Fruit fly (Drosophila melanogaster) whole organism, embryonic: ENCODE results near the gene Pex16.

Source experiments
- Atf3 ChIP-seq: fragments of 200-800 bp; sonication (Bioruptor generic); optimal IDR thresholded peaks from 3 replicates; lab custom pipeline; 2016; ENCODE audit warnings: missing biosample characterization, missing genetic modification characterization
- Awh ChIP-seq: fragments of 200-800 bp; sonication (Bioruptor generic); IDR thresholded peaks from 2 replicates; pipeline ENCODE4, ENCODE4 v1.3.6; 2022; ENCODE audit warnings: missing biosample characterization, missing genetic modification characterization
- CG10321 ChIP-seq: fragments of 200-800 bp; sonication (Bioruptor generic); IDR thresholded peaks from 2 replicates; pipeline ENCODE4 v1.3.6; 2022; ENCODE audit warnings: missing biosample characterization, missing genetic modification characterization
- CG10462 ChIP-seq: fragments of 200-800 bp; sonication (Bioruptor generic); optimal IDR thresholded peaks from 2 replicates; lab custom pipeline; 2016; ENCODE audit warnings: missing biosample characterization, missing genetic modification characterization
- CG10959 ChIP-seq: fragments of 200-800 bp; sonication (Bioruptor generic); IDR thresholded peaks from 2 replicates; pipeline ENCODE4 v1.3.6; 2022; ENCODE audit warnings: missing biosample characterization, missing genetic modification characterization
- CG12659 ChIP-seq: fragments of 200-800 bp; sonication (Bioruptor generic); optimal IDR thresholded peaks from 3 replicates; lab custom pipeline; 2017; ENCODE audit warnings: mild to moderate bottlenecking, missing biosample characterization, missing genetic modification reagents, missing genetic modification characterization
- CG13424 ChIP-seq: fragments of 200-800 bp; sonication (Bioruptor generic); optimal IDR thresholded peaks from 2 replicates; lab custom pipeline; 2019; ENCODE audit warnings: missing biosample characterization, mild to moderate bottlenecking, missing genetic modification characterization, moderate library complexity
- CG14441 ChIP-seq: fragments of 200-800 bp; sonication (Bioruptor generic); IDR thresholded peaks from 2 replicates; pipeline ENCODE4 v1.3.6; 2022; ENCODE audit warnings: missing biosample characterization, missing genetic modification characterization
- CG15696 ChIP-seq: fragments of 200-800 bp; sonication (Bioruptor generic); optimal IDR thresholded peaks from 2 replicates; lab custom pipeline; 2019; ENCODE audit warnings: missing biosample characterization, mild to moderate bottlenecking, missing genetic modification characterization, moderate library complexity
- CG18262 ChIP-seq: fragments of 200-800 bp; optimal IDR thresholded peaks from 3 replicates; lab custom pipeline; 2019; ENCODE audit warnings: missing biosample characterization, mild to moderate bottlenecking, missing genetic modification characterization, moderate library complexity
- CG33213 ChIP-seq: fragments of 200-800 bp; sonication (Bioruptor generic); optimal IDR thresholded peaks from 3 replicates; lab custom pipeline; 2016; ENCODE audit warnings: missing biosample characterization, missing genetic modification characterization
- CG3847 ChIP-seq: fragments of 200-800 bp; sonication (Bioruptor generic); IDR thresholded peaks from 2 replicates; pipeline ENCODE4 v1.3.6; 2022; ENCODE audit warnings: missing biosample characterization, missing genetic modification characterization
- CG4617 ChIP-seq: fragments of 200-800 bp; sonication (Bioruptor generic); optimal IDR thresholded peaks from 3 replicates; lab custom pipeline; 2016; ENCODE audit warnings: missing biosample characterization, missing genetic modification characterization, borderline replicate concordance
- CG7928 ChIP-seq: fragments of 200-800 bp; sonication (Bioruptor generic); optimal IDR thresholded peaks from 2 replicates; lab custom pipeline; 2017; ENCODE audit warnings: missing biosample characterization, mild to moderate bottlenecking, missing genetic modification characterization
- CG9437 ChIP-seq: fragments of 200-800 bp; sonication (Bioruptor generic); optimal IDR thresholded peaks from 2 replicates; lab custom pipeline; 2018; ENCODE audit warnings: missing biosample characterization, mild to moderate bottlenecking, missing genetic modification characterization
- CG9797 ChIP-seq: fragments of 200-800 bp; sonication (Bioruptor generic); optimal IDR thresholded peaks from 3 replicates; lab custom pipeline; 2018; ENCODE audit warnings: missing biosample characterization, mild to moderate bottlenecking, missing genetic modification characterization
- CG9876 ChIP-seq: fragments of 200-800 bp; sonication (Bioruptor generic); optimal IDR thresholded peaks from 2 replicates; lab custom pipeline; 2016; ENCODE audit warnings: missing biosample characterization, missing genetic modification characterization
- Fer1 ChIP-seq: fragments of 200-800 bp; sonication (Bioruptor generic); optimal IDR thresholded peaks from 2 replicates; lab custom pipeline; 2017; ENCODE audit warnings: missing biosample characterization, mild to moderate bottlenecking, missing genetic modification characterization
- HHEX ChIP-seq: fragments of 200-800 bp; sonication (Bioruptor generic); optimal IDR thresholded peaks from 3 replicates; lab custom pipeline; 2017; ENCODE audit warnings: missing biosample characterization, mild to moderate bottlenecking, missing genetic modification characterization, missing genetic modification reagents
- HmgD ChIP-seq: fragments of 200-800 bp; sonication (Bioruptor generic); optimal IDR thresholded peaks from 3 replicates; lab custom pipeline; 2016; ENCODE audit warnings: missing biosample characterization, missing genetic modification characterization
- Hr51 ChIP-seq, 2 experiments: fragments of 200-800 bp; sonication (Bioruptor generic); optimal IDR thresholded peaks; 2 replicates in 1 of 2; 3 replicates in 1 of 2; lab custom pipeline; 2016 to 2018; ENCODE audit warnings: missing biosample characterization in 2 of 2, missing genetic modification characterization in 2 of 2, mild to moderate bottlenecking in 1 of 2, moderate library complexity in 1 of 2
- Hr78 ChIP-seq, 2 experiments: fragments of 200-800 bp in 1 of 2; fragments of >200 bp in 1 of 2; sonication (Bioruptor generic) in 1 of 2; optimal IDR thresholded peaks; 2 replicates each; lab custom pipeline; 2017 to 2019; ENCODE audit warnings: missing biosample characterization in 2 of 2, missing genetic modification characterization in 2 of 2, mild to moderate bottlenecking in 1 of 2, moderate library complexity in 1 of 2
- Kr ChIP-seq: fragments of 200-800 bp; sonication (Bioruptor generic); optimal IDR thresholded peaks from 2 replicates; lab custom pipeline; 2017; ENCODE audit warnings: missing biosample characterization, mild to moderate bottlenecking, missing genetic modification characterization
- MBD-R2 ChIP-seq: fragments of 200-800 bp; sonication (Bioruptor generic); IDR thresholded peaks from 2 replicates; pipeline ENCODE4 v1.3.6; 2022; ENCODE audit warnings: missing biosample characterization, missing genetic modification characterization
- Myb ChIP-seq: fragments of 200-800 bp; sonication (Bioruptor generic); optimal IDR thresholded peaks from 2 replicates; lab custom pipeline; 2016; ENCODE audit warnings: missing biosample characterization, missing genetic modification characterization
- NC2α ChIP-seq: fragments of 200-800 bp; sonication (Bioruptor generic); optimal IDR thresholded peaks from 2 replicates; lab custom pipeline; 2016; ENCODE audit warnings: missing biosample characterization, missing genetic modification characterization
- Nf-YB ChIP-seq: fragments of 200-800 bp; sonication (Bioruptor generic); optimal IDR thresholded peaks from 3 replicates; lab custom pipeline; 2019; ENCODE audit warnings: missing biosample characterization, mild to moderate bottlenecking, missing genetic modification characterization, moderate library complexity
- Sry-β ChIP-seq: fragments of 200-800 bp; sonication (Bioruptor generic); optimal IDR thresholded peaks from 2 replicates; lab custom pipeline; 2018; ENCODE audit warnings: missing biosample characterization, mild to moderate bottlenecking, missing genetic modification characterization, moderate library complexity
- Taf1 ChIP-seq: fragments of 200-800 bp; sonication (Bioruptor generic); IDR thresholded peaks from 2 replicates; pipeline ENCODE4 v1.3.6; 2022; ENCODE audit warnings: missing biosample characterization, missing genetic modification characterization
- ato ChIP-seq: fragments of 200-800 bp; sonication (Bioruptor generic); IDR thresholded peaks from 2 replicates; pipeline ENCODE4 v1.3.6; 2022; ENCODE audit warnings: missing biosample characterization, missing genetic modification characterization; ENCODE audit not compliant: partially characterized antibody
- cg ChIP-seq: fragments of 200-800 bp; sonication (Bioruptor generic); optimal IDR thresholded peaks from 3 replicates; lab custom pipeline; 2019; ENCODE audit warnings: missing biosample characterization, mild to moderate bottlenecking, missing genetic modification characterization, moderate library complexity
- ci ChIP-seq: fragments of 200-800 bp; sonication (Bioruptor generic); IDR thresholded peaks from 3 replicates; pipeline ENCODE4 v1.3.6; 2022; ENCODE audit warnings: missing biosample characterization, missing genetic modification characterization
- corto ChIP-seq: fragments of 200-800 bp; sonication (Bioruptor generic); optimal IDR thresholded peaks from 2 replicates; lab custom pipeline; 2016; ENCODE audit warnings: missing biosample characterization, mild to moderate bottlenecking, missing genetic modification characterization, moderate library complexity
- fd102C ChIP-seq: fragments of 200-800 bp; sonication (Bioruptor generic); optimal IDR thresholded peaks from 2 replicates; lab custom pipeline; 2018; ENCODE audit warnings: missing biosample characterization, mild to moderate bottlenecking, missing genetic modification characterization, moderate library complexity
- gcm2 ChIP-seq: fragments of 200-800 bp; sonication (Bioruptor generic); optimal IDR thresholded peaks from 2 replicates; lab custom pipeline; 2016; ENCODE audit warnings: missing biosample characterization, missing genetic modification characterization
- gfzf ChIP-seq: fragments of 200-800 bp; sonication (Bioruptor generic); optimal IDR thresholded peaks from 2 replicates; lab custom pipeline; 2016; ENCODE audit warnings: missing biosample characterization, mild to moderate bottlenecking, missing genetic modification characterization, moderate library complexity
- hth ChIP-seq: fragments of >200 bp; optimal IDR thresholded peaks from 2 replicates; lab custom pipeline; 2017; ENCODE audit warnings: inconsistent platforms
- mirr ChIP-seq: fragments of 200-800 bp; sonication (Bioruptor generic); optimal IDR thresholded peaks from 3 replicates; lab custom pipeline; 2018; ENCODE audit warnings: missing biosample characterization, mild to moderate bottlenecking, missing genetic modification characterization
- nom ChIP-seq: fragments of 200-800 bp; sonication (Bioruptor generic); optimal IDR thresholded peaks from 2 replicates; lab custom pipeline; 2017; ENCODE audit warnings: missing biosample characterization, missing genetic modification characterization, mild to moderate bottlenecking, moderate library complexity, missing genetic modification reagents
- org-1 ChIP-seq: fragments of 200-800 bp; sonication (Bioruptor generic); optimal IDR thresholded peaks from 2 replicates; lab custom pipeline; 2017; ENCODE audit warnings: missing biosample characterization, missing genetic modification characterization
- pho ChIP-seq: fragments of 200-800 bp; sonication (Bioruptor generic); optimal IDR thresholded peaks from 2 replicates; lab custom pipeline; 2016; ENCODE audit warnings: missing biosample characterization, missing genetic modification characterization
- prd ChIP-seq, 3 experiments: fragments of >200 bp in 2 of 3; fragments of 200-800 bp in 1 of 3; sonication (Bioruptor generic) in 1 of 3; optimal IDR thresholded peaks in 2 of 3; IDR thresholded peaks in 1 of 3; 2 replicates in 2 of 3; 3 replicates in 1 of 3; pipeline versions ENCODE4 v1.3.6 to Lab custom; 2017 to 2022; ENCODE audit warnings: missing biosample characterization in 1 of 3, missing genetic modification characterization in 1 of 3
- sim ChIP-seq: fragments of 200-800 bp; sonication (Bioruptor generic); IDR thresholded peaks from 2 replicates; pipeline ENCODE4 v1.3.6; 2022; ENCODE audit warnings: missing biosample characterization, missing genetic modification characterization
- tna ChIP-seq: fragments of 200-800 bp; sonication (Bioruptor generic); IDR thresholded peaks from 2 replicates; pipeline ENCODE4 v1.3.6; 2022; ENCODE audit warnings: missing biosample characterization, missing genetic modification characterization; ENCODE audit not compliant: partially characterized antibody
- usp ChIP-seq: fragments of >200 bp; optimal IDR thresholded peaks from 2 replicates; lab custom pipeline; 2017; ENCODE audit warnings: missing biosample characterization, missing genetic modification characterization
- wor ChIP-seq: fragments of 200-800 bp; sonication (Bioruptor generic); IDR thresholded peaks from 2 replicates; pipeline ENCODE4 v1.3.6; 2022; ENCODE audit warnings: missing biosample characterization, missing genetic modification characterization

Gene Pex16

DNA sequence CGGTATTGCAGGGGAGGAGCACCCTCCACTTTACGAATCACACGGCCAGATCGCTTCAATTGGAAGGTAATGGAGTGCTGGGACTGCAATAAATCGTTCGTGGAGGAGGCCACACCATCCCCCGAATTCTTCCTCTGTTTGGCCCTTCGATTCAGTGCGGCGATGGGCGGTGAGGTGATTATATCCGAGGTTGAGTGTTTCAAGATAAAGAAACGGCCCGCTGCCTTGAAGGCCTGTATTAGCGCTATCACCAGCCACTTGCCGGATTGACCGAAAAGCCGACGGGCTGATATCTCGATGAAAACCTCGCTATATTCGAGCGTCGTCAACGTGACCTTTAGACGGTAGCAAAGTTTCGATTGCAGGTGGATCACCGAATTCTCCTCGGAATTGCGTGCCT, 568 bp downstream of the Pex16 start (continued):
- TF ChIP-seq mirr (peak; percentile 37), prd (optimal IDR thresholded peaks at IDR 0.05; lab: Kevin White, UChicago) (no peak), prd (GFP tag; IDR thresholded peaks at IDR 0.05; lab: Robert Waterston, UW) (no peak), CG13424 (tag; lab: Kevin White, UChicago) (no peak)

DNA sequence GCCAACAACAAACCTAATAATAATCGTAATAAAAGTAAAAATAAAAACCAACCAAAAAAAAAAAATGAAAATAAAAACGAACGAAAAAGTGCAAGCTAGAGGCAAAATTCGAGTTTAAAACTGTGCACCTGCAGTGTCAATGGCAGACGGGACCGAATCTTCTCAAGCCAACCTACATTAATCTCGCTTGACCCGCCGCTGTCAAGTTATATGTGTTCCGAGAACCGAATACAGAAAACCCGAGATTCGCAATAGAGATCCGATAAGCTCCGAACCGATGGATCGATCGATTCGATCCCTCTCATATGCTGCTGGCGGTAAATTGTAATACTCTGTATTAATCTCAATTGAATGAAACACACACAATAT, 5.4 kb downstream of the Pex16 start:
- TF ChIP-seq fd102C (GFP tag; lab: Kevin White, UChicago): no peak
- no peak for TF ChIP-seq Atf3 (GFP tag; lab: Kevin White, UChicago)
- no peak for TF ChIP-seq CG13424 (tag; lab: Kevin White, UChicago)
- no peak for TF ChIP-seq Myb
- no peak for TF ChIP-seq CG10462
- TF ChIP-seq CG7928 (GFP tag; lab: Kevin White, UChicago): no peak
- TF ChIP-seq NC2α (GFP tag; lab: Kevin White, UChicago): no peak
- no peak for TF ChIP-seq Hr78 (GFP tag; optimal IDR thresholded peaks at IDR 0.05; lab: Kevin White, UChicago)
- TF ChIP-seq ato: no peak
- no peak for TF ChIP-seq CG33213 (GFP tag; lab: Kevin White, UChicago)
- TF ChIP-seq MBD-R2 (GFP tag; lab: Robert Waterston, UW): no peak
- TF ChIP-seq HHEX (GFP tag; lab: Kevin White, UChicago): no peak
- TF ChIP-seq CG15696: no peak
- TF ChIP-seq Nf-YB (GFP tag; lab: Kevin White, UChicago): no peak
- TF ChIP-seq Awh (GFP tag; lab: Robert Waterston, UW): no peak
- TF ChIP-seq corto: no peak
- TF ChIP-seq Fer1 (GFP tag; lab: Kevin White, UChicago): no peak
- no peak for TF ChIP-seq CG9876 (GFP tag; lab: Kevin White, UChicago)

DNA sequence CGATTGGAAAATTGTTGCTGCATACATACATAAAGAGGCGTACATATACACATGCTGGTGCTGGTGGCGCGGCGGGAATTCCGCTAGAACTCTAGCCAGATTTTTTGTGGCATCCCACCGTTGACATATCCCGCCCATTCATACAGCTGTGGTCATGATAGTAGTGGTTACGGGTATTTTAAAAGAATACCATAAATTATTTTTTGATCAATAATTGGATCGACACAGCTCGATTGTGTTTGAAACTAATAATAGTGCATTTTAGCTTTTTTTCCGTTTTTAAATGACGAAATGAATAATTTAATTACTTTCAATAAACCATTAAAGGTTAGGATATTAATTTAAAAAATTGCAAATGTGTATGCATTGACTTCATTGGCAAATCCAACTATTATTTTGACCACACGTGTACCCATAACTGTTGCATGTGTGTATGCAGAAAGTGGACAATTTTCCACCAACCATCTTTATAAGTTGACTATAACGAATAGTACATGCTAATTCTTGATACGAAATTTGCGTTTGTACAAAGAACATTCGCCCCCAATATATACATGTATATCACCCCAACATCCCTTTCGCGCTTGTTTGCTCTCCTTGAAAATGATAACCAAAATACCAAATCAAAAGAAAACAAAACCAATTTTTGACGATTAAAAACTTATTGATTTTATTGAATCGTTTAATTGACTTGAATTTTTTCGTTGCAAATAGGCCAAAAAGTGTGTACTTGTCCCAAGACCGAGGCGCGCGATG, 6.0 kb downstream of the Pex16 start:
- TF ChIP-seq CG18262 (tag; lab: Kevin White, UChicago) (peak; percentile 86), Kr (GFP tag; lab: Kevin White, UChicago) (no peak), wor (GFP tag; lab: Robert Waterston, UW) (peak; percentile 66), ci (GFP tag; lab: Robert Waterston, UW) (peak; percentile 92), Sry-β (GFP tag; lab: Kevin White, UChicago) (peak; percentile 97), fd102C (GFP tag; lab: Kevin White, UChicago) (no peak), org-1 (peak; percentile 76), sim (peak; percentile 58; the same call in 1 of the 2 replicates), gfzf (no peak), CG10321 (GFP tag; lab: Robert Waterston, UW) (peak; percentile 42; the same call in 1 of the 2 replicates), CG3847 (GFP tag; lab: Robert Waterston, UW) (peak; percentile 50), CG12659 (GFP tag; lab: Kevin White, UChicago) (peak; percentile 66), CG14441 (GFP tag; lab: Robert Waterston, UW) (peak; percentile 81), CG10959 (peak; percentile 65), nom (GFP tag; lab: Kevin White, UChicago) (peak; percentile 5), CG9437 (GFP tag; lab: Kevin White, UChicago) (peak; percentile 39), usp (GFP tag; lab: Kevin White, UChicago) (no peak), CG9797 (no peak), hth (lab: Kevin White, UChicago) (no peak), gcm2 (GFP tag; lab: Kevin White, UChicago) (peak; percentile 70), corto (no peak), Taf1 (GFP tag; lab: Robert Waterston, UW) (0 out of 2 replicates have a peak, but pooled peaks have one; percentile 13), Hr51 (GFP tag; optimal IDR thresholded peaks at IDR 0.05; lab: Kevin White, UChicago) (peak; percentile 37 to 85), HmgD (GFP tag; lab: Kevin White, UChicago) (peak; percentile 53), pho (GFP tag; lab: Kevin White, UChicago) (peak; percentile 59), cg (GFP tag; lab: Kevin White, UChicago) (peak; percentile 74), CG4617 (GFP tag; lab: Kevin White, UChicago) (peak; percentile 52), tna (GFP tag; lab: Robert Waterston, UW) (no peak)
